Worm (Caenorhabditis elegans): ENCODE data around the gene C52B9.8.

DNA sequence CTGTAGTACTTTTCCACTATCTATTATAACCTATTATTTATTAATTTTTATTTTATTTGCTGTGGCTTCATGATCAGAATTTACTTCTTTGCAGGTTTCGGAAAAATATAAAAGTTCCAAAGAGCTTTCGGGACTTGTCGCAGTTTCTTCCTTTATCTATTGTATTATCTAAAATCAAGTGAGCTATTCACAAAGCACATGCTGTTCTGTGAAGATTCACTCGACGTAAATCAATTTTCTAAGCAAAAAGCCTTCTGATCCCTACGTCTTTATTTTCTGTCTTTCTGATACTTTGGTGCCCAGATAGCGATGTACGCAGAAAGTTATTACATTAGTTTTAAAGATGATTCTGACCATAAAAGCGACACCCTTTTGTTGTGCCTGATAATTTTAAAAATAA lies 5.5 kb upstream of the C52B9.8 start:
- TF ChIP-seq F13C5.2 (tag; optimal IDR thresholded peaks at IDR 0.05) (no peak), tbx-37 (GFP tag; conservative IDR thresholded peaks at IDR 0.05) (no peak), pes-1 (GFP tag; IDR thresholded peaks at IDR 0.05) (no peak), ama-1 (optimal IDR thresholded peaks at IDR 0.05) (no peak)

Data from whole organism, early embryonic.